Worm (Caenorhabditis elegans): ENCODE measurements around the gene F59B8.1.

DNA sequence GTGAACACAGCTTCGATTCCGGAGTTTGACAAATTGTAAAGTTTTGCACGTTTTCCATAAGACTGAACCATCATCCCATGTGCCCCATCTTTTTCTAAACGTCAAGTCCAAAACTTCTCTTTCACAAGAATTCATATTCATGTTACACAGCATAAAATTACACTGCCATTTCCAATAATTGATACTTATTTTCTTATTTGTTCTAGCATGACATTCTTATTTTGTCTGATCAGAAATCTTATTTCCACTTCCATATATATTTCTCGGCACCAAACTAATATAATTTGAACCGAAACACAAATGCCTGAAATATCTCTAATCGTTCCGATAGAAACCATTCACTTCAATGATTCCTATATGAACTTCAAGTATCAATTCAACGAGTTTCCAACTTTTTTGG lies 57.9 kb downstream of the F59B8.1 start, which contains the start of gene sru-2:
- TF ChIP-seq ceh-28 (tag; optimal IDR thresholded peaks at IDR 0.05) (no peak), tag-97 (GFP tag; IDR thresholded peaks at IDR 0.05) (no peak), aly-2 (tag; optimal IDR thresholded peaks at IDR 0.05) (no peak), T20F7.1 (GFP tag; optimal IDR thresholded peaks at IDR 0.05) (no peak), unc-130 (GFP tag; optimal IDR thresholded peaks at IDR 0.05) (no peak), daf-8 (GFP tag; IDR thresholded peaks at IDR 0.05) (no peak), Y75B8A.6 (GFP tag; IDR thresholded peaks at IDR 0.05) (no peak), ama-1 (optimal IDR thresholded peaks at IDR 0.05) (no peak), lir-3 (tag; optimal IDR thresholded peaks at IDR 0.05) (no peak), rbr-2 (tag; optimal IDR thresholded peaks at IDR 0.05) (no peak), nhr-11 (tag; optimal IDR thresholded peaks at IDR 0.05) (no peak), nhr-76 (tag; optimal IDR thresholded peaks at IDR 0.05) (no peak), lim-7 (GFP tag; IDR thresholded peaks at IDR 0.05) (no peak)

Measured in whole organism, L4 larva.